Worm (Caenorhabditis elegans) whole organism, L1 larva: ENCODE data around the gene Y32F6B.1.

Experiments
- dpl-1 ChIP-seq, 3 experiments: fragments of 150-350 bp in 2 of 3; sonication (generic microtip) in 1 of 3; optimal IDR thresholded peaks; 2 replicates each; lab custom pipeline; 2014 to 2017; ENCODE audit warnings: missing biosample characterization in 3 of 3, missing genetic modification characterization in 3 of 3, missing genetic modification reagents in 3 of 3
- elt-3 ChIP-seq, 6 experiments: fragments of 150-350 bp in 1 of 6; sonication (generic microtip); optimal IDR thresholded peaks; 2 replicates each; lab custom pipeline; 2017 to 2018; ENCODE audit warnings: missing biosample characterization in 6 of 6, missing genetic modification characterization in 6 of 6, inconsistent platforms in 1 of 6
- fkh-10 ChIP-seq: sonication (generic microtip); optimal IDR thresholded peaks from 2 replicates; lab custom pipeline; 2017; ENCODE audit warnings: missing biosample characterization, missing genetic modification reagents, missing genetic modification characterization
- fkh-4 ChIP-seq: sonication (generic microtip); optimal IDR thresholded peaks from 2 replicates; lab custom pipeline; 2016; ENCODE audit warnings: missing compliant biosample characterization, missing genetic modification characterization, borderline replicate concordance
- fos-1 ChIP-seq: fragments of 150-350 bp; optimal IDR thresholded peaks from 2 replicates; lab custom pipeline; 2014; ENCODE audit warnings: missing biosample characterization, missing genetic modification characterization
- mdl-1 ChIP-seq, 2 experiments: fragments of 150-350 bp; optimal IDR thresholded peaks; 2 replicates each; lab custom pipeline; 2014 to 2017; ENCODE audit warnings: missing biosample characterization in 2 of 2, missing genetic modification characterization in 2 of 2, inconsistent platforms in 1 of 2
- pag-3 ChIP-seq: sonication (generic microtip); optimal IDR thresholded peaks from 2 replicates; lab custom pipeline; 2017; ENCODE audit warnings: missing genetic modification characterization, mild to moderate bottlenecking, missing compliant biosample characterization, antibody characterized with exemption, borderline replicate concordance; ENCODE audit not compliant: insufficient read depth
- unc-62 ChIP-seq: fragments of 150-350 bp; optimal IDR thresholded peaks from 2 replicates; lab custom pipeline; 2014; ENCODE audit warnings: missing biosample characterization, missing genetic modification reagents, missing genetic modification characterization
- unc-86 ChIP-seq: sonication (generic microtip); optimal IDR thresholded peaks from 2 replicates; lab custom pipeline; 2016; ENCODE audit warnings: missing genetic modification characterization, missing compliant biosample characterization

- TF ChIP-seq unc-86 (tag; lab: Kevin White, UChicago), result no peak
- no peak for TF ChIP-seq unc-62 (GFP tag; lab: Kevin White, UChicago)
- TF ChIP-seq dpl-1 (GFP tag; optimal IDR thresholded peaks at IDR 0.05; lab: Kevin White, UChicago), result no peak
- no peak for TF ChIP-seq pag-3 (tag; lab: Kevin White, UChicago)
- TF ChIP-seq elt-3 (tag; optimal IDR thresholded peaks at IDR 0.05; lab: Kevin White, UChicago), result no peak
- no peak for TF ChIP-seq fkh-10 (GFP tag; lab: Kevin White, UChicago)
- TF ChIP-seq mdl-1 (tag; optimal IDR thresholded peaks at IDR 0.05; lab: Kevin White, UChicago), result no peak
- no peak for TF ChIP-seq fkh-4 (tag; lab: Kevin White, UChicago)
- no peak for TF ChIP-seq fos-1
Observed at ce11 chrV:10528500-10528899, 44.0 kb upstream of the Y32F6B.1 start, which contains the start of gene F25D1.3.
